Fruit fly (Drosophila melanogaster) Kc167 (cell line): ENCODE data around the gene Hecw.

Experiments used
- Myc ChIP-seq: fragments of >200 bp; optimal IDR thresholded peaks from 2 replicates; lab custom pipeline; 2017; ENCODE audit warnings: missing external identifiers
- Sin3A ChIP-seq: fragments of >200 bp; optimal IDR thresholded peaks from 2 replicates; lab custom pipeline; 2018; ENCODE audit warnings: missing external identifiers
- h ChIP-seq: fragments of >200 bp; optimal IDR thresholded peaks from 3 replicates; lab custom pipeline; 2018; ENCODE audit warnings: missing external identifiers
- insv ChIP-seq: fragments of >200 bp; optimal IDR thresholded peaks from 3 replicates; lab custom pipeline; 2018; ENCODE audit warnings: missing external identifiers
- psq ChIP-seq: fragments of >200 bp; optimal IDR thresholded peaks from 2 replicates; lab custom pipeline; 2017; ENCODE audit warnings: missing external identifiers
- ttk ChIP-seq: sonication (Bioruptor generic); optimal IDR thresholded peaks from 2 replicates; lab custom pipeline; 2017; ENCODE audit warnings: missing external identifiers

Hecw gene

dm6 chrX:9608727-9609419 lies at the start of gene Hecw, which contains the start of gene LysRS:
Gene Hecw, plus strand, starts transcription at chrX:9608946.
Gene LysRS, minus strand, starts transcription at chrX:9608884.
- TF ChIP-seq Sin3A (no peak), ttk (lab: Kevin White, UChicago) (no peak), insv (lab: Kevin White, UChicago) (no peak), h (lab: Kevin White, UChicago) (no peak), psq (no peak), Myc (no peak)

- TF ChIP-seq ttk (lab: Kevin White, UChicago) (no peak), Myc (no peak)
These were observed 37.5 kb upstream of the Hecw start, which contains the start of gene Cubn for dm6 chrX:9571208-9571607. Gene Cubn, minus strand, starts transcription at chrX:9571308.

DNA sequence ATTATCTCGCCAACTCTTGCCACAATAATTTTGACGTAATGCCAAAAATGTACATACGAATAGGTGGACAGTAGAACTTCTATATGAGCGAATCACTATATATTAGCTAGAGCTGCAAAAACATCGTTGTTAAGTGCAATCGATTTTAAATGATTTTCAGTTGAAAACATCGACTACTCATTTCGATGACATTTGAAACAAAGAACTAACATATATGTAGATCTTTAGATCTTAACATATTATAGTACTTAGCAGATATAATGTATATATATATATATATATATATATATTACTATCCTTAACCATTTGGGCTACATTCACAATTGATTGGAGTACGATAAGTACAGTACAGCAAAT lies 32.6 kb upstream of the Hecw start, which contains the start of gene CG42395:
Gene CG42395, minus strand, starts transcription at position 101 of the 357 bp plus-strand sequence.
- no peak for TF ChIP-seq Sin3A
- TF ChIP-seq ttk (lab: Kevin White, UChicago): no peak
- no peak for TF ChIP-seq insv (lab: Kevin White, UChicago)
- TF ChIP-seq Myc: no peak
- no peak for TF ChIP-seq h (lab: Kevin White, UChicago)
- no peak for TF ChIP-seq psq

dm6 chrX:9576504-9577337 lies 32.0 kb upstream of the Hecw start:
- TF ChIP-seq Sin3A (no peak), ttk (lab: Kevin White, UChicago) (no peak), h (lab: Kevin White, UChicago) (no peak), psq (no peak), insv (lab: Kevin White, UChicago) (no peak), Myc (no peak)

dm6 chrX:9577338-9577644 lies 31.5 kb upstream of the Hecw start:
- no peak for TF ChIP-seq ttk (lab: Kevin White, UChicago)
- TF ChIP-seq psq: no peak
- no peak for TF ChIP-seq h (lab: Kevin White, UChicago)
- TF ChIP-seq Sin3A: no peak

DNA sequence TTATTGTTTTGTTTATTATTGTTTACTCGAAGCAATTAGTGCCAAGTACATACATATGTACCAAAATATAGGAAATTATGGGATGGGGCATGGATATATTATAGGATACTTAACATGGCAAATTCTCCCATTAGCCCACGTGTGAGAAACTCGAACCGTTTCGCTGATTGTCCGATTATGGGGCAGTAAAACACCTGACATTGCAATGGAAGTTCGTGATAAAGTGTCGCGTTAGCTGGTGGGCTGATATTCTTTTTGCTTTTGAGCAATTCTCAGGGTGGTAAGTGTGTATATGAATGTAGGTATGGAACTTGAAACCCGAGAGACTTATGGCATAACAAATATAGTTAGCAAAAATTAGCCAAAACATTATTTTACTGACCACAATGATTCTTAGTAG lies 30.7 kb upstream of the Hecw start:
- TF ChIP-seq h (lab: Kevin White, UChicago) (no peak), psq (no peak), Sin3A (no peak), ttk (lab: Kevin White, UChicago) (no peak), insv (lab: Kevin White, UChicago) (no peak), Myc (no peak)

- TF ChIP-seq insv (lab: Kevin White, UChicago) (no peak), ttk (lab: Kevin White, UChicago) (no peak), psq (no peak), h (lab: Kevin White, UChicago) (no peak), Myc (no peak), Sin3A (no peak)
These were observed 29.8 kb upstream of the Hecw start for dm6 chrX:9578696-9579509.

- TF ChIP-seq h (lab: Kevin White, UChicago) (no peak), insv (lab: Kevin White, UChicago) (no peak)
These were observed 28.7 kb upstream of the Hecw start, which contains the start of gene LPCAT for dm6 chrX:9579918-9580521. Gene LPCAT, minus strand, starts transcription at chrX:9579987.

DNA sequence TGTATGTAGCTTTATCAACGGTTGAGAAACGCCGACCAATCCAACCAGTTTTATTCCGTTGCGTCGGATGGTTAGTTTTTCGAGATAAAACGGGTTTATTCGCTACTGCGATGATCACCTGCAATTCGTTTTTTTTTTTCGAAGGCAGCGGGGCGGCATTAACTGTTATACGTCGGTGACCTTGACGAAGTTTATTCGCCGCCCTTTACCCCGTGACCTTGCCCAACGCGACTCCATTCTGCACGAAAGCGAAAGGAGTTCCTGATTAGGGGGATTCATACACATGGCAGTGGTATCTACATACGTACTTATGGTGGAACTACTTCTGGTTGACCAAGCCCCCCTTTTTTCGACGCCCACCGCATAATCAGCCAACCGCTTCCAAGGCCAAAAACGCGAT lies 28.2 kb upstream of the Hecw start:
- TF ChIP-seq Myc: no peak
- no peak for TF ChIP-seq psq
- TF ChIP-seq ttk (lab: Kevin White, UChicago): no peak
- TF ChIP-seq Sin3A: no peak
- no peak for TF ChIP-seq insv (lab: Kevin White, UChicago)
- TF ChIP-seq h (lab: Kevin White, UChicago): no peak

DNA sequence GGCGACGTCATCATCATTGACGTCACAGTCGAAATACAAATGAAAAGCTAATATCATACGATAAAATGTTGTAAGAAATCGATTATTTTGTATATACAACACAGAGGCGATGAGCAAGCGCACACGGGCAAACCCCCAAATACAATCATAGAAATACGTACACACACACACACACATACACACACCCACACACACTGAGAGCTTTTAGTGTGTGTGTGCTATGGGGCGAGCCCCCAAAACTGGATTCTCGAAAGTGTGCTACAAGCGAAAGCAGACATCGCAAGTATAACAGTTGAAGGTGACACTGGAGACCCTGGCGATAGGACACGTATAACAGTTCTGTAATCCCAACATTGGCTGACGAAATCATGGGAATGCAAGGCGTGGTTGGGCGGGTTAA lies 26.9 kb upstream of the Hecw start:
- no peak for TF ChIP-seq h (lab: Kevin White, UChicago)
- TF ChIP-seq ttk (lab: Kevin White, UChicago): no peak
- no peak for TF ChIP-seq Sin3A
- TF ChIP-seq psq: no peak
- no peak for TF ChIP-seq Myc
- TF ChIP-seq insv (lab: Kevin White, UChicago): no peak

DNA sequence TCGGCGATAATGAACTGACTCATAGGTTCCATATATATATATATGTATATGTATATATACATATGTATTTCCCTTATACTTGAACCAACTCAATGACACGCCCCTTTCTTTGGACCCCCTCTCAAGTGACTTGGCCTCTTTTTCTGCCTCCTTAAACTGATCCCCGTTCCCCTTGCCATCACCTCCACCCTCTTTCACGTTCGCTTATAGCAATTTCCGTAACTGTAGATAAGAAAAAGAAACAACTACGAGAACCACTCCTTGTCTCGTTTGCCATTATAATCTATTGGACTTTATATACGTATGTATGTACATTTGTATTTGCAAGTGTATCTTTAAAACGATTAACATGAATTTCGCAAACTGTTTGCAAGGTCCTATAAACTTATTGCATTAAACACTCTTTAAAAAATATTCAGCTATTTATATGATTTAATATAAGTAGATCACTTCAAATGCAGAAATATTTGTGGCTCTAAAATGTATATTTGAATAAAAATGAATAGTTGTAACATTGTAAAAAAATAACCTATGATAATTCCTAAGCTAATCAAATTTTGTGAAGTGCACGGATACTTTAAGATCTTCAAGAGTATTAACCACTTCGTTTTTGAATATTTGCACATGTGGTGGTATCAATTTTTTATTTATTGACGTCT lies 26.0 kb upstream of the Hecw start:
- no peak for TF ChIP-seq h (lab: Kevin White, UChicago)
- no peak for TF ChIP-seq insv (lab: Kevin White, UChicago)
- TF ChIP-seq Sin3A: no peak
- no peak for TF ChIP-seq ttk (lab: Kevin White, UChicago)
- no peak for TF ChIP-seq psq
- TF ChIP-seq Myc: no peak
